Fruit fly (Drosophila melanogaster) whole organism, embryonic: ENCODE results near the gene fend.
A peak's percentile ranks its signal among the peaks of the same experiment; 100 is the strongest.

Experiments used
- Abd-B ChIP-seq: fragments of 200-800 bp; sonication (Bioruptor generic); optimal IDR thresholded peaks from 2 replicates; lab custom pipeline; 2018; ENCODE audit warnings: missing biosample characterization, mild to moderate bottlenecking, missing genetic modification characterization, moderate library complexity
- Atf6 ChIP-seq: fragments of 200-800 bp; sonication (Bioruptor generic); IDR thresholded peaks from 2 replicates; pipeline ENCODE4 v1.3.6; 2022; ENCODE audit warnings: missing biosample characterization, missing genetic modification characterization
- Blimp-1 ChIP-seq: fragments of 200-800 bp; sonication (Bioruptor generic); optimal IDR thresholded peaks from 3 replicates; lab custom pipeline; 2018; ENCODE audit warnings: missing biosample characterization, missing genetic modification characterization, mild to moderate bottlenecking, moderate library complexity, missing genetic modification reagents
- BtbVII ChIP-seq: fragments of 200-800 bp; sonication (Bioruptor generic); optimal IDR thresholded peaks from 3 replicates; lab custom pipeline; 2017; ENCODE audit warnings: missing biosample characterization, mild to moderate bottlenecking, missing genetic modification characterization
- CG10267 ChIP-seq: fragments of 200-800 bp; sonication (Bioruptor generic); optimal IDR thresholded peaks from 2 replicates; lab custom pipeline; 2018; ENCODE audit warnings: missing biosample characterization, mild to moderate bottlenecking, missing genetic modification characterization, moderate library complexity
- CG10462 ChIP-seq: fragments of 200-800 bp; sonication (Bioruptor generic); optimal IDR thresholded peaks from 2 replicates; lab custom pipeline; 2016; ENCODE audit warnings: missing biosample characterization, missing genetic modification characterization
- CG11085 ChIP-seq: fragments of 200-800 bp; sonication (Bioruptor generic); IDR thresholded peaks from 2 replicates; pipeline ENCODE4 v1.3.6; 2022; ENCODE audit warnings: missing biosample characterization, missing genetic modification characterization
- CG13296 ChIP-seq: fragments of 200-800 bp; sonication (Bioruptor generic); optimal IDR thresholded peaks from 3 replicates; lab custom pipeline; 2018; ENCODE audit warnings: missing biosample characterization, mild to moderate bottlenecking, missing genetic modification characterization
- CG13624 ChIP-seq: fragments of 200-800 bp; sonication (Bioruptor generic); optimal IDR thresholded peaks from 2 replicates; lab custom pipeline; 2016; ENCODE audit warnings: missing biosample characterization, missing genetic modification characterization
- CG1529 ChIP-seq: fragments of 200-800 bp; sonication (Bioruptor generic); optimal IDR thresholded peaks from 3 replicates; lab custom pipeline; 2018; ENCODE audit warnings: missing biosample characterization, missing genetic modification characterization
- CG15479 ChIP-seq: fragments of 200-800 bp; sonication (Bioruptor generic); optimal IDR thresholded peaks from 3 replicates; lab custom pipeline; 2019; ENCODE audit warnings: missing biosample characterization, mild to moderate bottlenecking, missing genetic modification characterization, moderate library complexity
- CG30431 ChIP-seq: fragments of 200-800 bp; sonication (Bioruptor generic); optimal IDR thresholded peaks from 2 replicates; lab custom pipeline; 2017; ENCODE audit warnings: missing biosample characterization, missing genetic modification characterization
- CG34376 ChIP-seq: fragments of 200-800 bp; sonication (Bioruptor generic); optimal IDR thresholded peaks from 2 replicates; lab custom pipeline; 2018; ENCODE audit warnings: missing biosample characterization, mild to moderate bottlenecking, missing genetic modification characterization
- CG4820 ChIP-seq: fragments of 200-800 bp; sonication (Bioruptor generic); optimal IDR thresholded peaks from 3 replicates; lab custom pipeline; 2016; ENCODE audit warnings: missing biosample characterization, missing genetic modification characterization
- CG5180 ChIP-seq: fragments of 200-800 bp; sonication (Bioruptor generic); optimal IDR thresholded peaks from 3 replicates; lab custom pipeline; 2017; ENCODE audit warnings: missing biosample characterization, missing genetic modification characterization, mild to moderate bottlenecking, moderate library complexity, missing genetic modification reagents
- CG6254 ChIP-seq: fragments of 200-800 bp; sonication (Bioruptor generic); optimal IDR thresholded peaks from 3 replicates; lab custom pipeline; 2017; ENCODE audit warnings: mild to moderate bottlenecking, missing biosample characterization, missing genetic modification reagents, missing genetic modification characterization
- CG7786 ChIP-seq: fragments of 200-800 bp; sonication (Bioruptor generic); optimal IDR thresholded peaks from 2 replicates; lab custom pipeline; 2016; ENCODE audit warnings: missing biosample characterization, missing genetic modification characterization
- CG7963 ChIP-seq: fragments of 200-800 bp; sonication (Bioruptor generic); IDR thresholded peaks from 3 replicates; pipeline ENCODE4 v1.3.6; 2022; ENCODE audit warnings: missing biosample characterization, missing genetic modification characterization; ENCODE audit not compliant: partially characterized antibody
- D19B ChIP-seq: fragments of 200-800 bp; sonication (Bioruptor generic); optimal IDR thresholded peaks from 2 replicates; lab custom pipeline; 2017; ENCODE audit warnings: missing biosample characterization, mild to moderate bottlenecking, missing genetic modification characterization
- Dek ChIP-seq: fragments of 200-800 bp; sonication (Bioruptor generic); optimal IDR thresholded peaks from 3 replicates; lab custom pipeline; 2019; ENCODE audit warnings: missing biosample characterization, mild to moderate bottlenecking, missing genetic modification characterization, moderate library complexity
- Dp ChIP-seq: fragments of 200-800 bp; sonication (Bioruptor generic); optimal IDR thresholded peaks from 2 replicates; lab custom pipeline; 2018; ENCODE audit warnings: missing biosample characterization, mild to moderate bottlenecking, missing genetic modification characterization, moderate library complexity
- Hand ChIP-seq: fragments of 200-800 bp; sonication (Bioruptor generic); optimal IDR thresholded peaks from 2 replicates; lab custom pipeline; 2017; ENCODE audit warnings: mild to moderate bottlenecking, missing biosample characterization, missing genetic modification reagents, missing genetic modification characterization
- Hey ChIP-seq: fragments of 200-800 bp; sonication (Bioruptor generic); optimal IDR thresholded peaks from 3 replicates; lab custom pipeline; 2018; ENCODE audit warnings: missing biosample characterization, mild to moderate bottlenecking, missing genetic modification characterization
- Lhr ChIP-seq: fragments of 200-800 bp; sonication (Bioruptor generic); optimal IDR thresholded peaks from 3 replicates; lab custom pipeline; 2017; ENCODE audit warnings: mild to moderate bottlenecking, missing biosample characterization, missing genetic modification reagents, missing genetic modification characterization
- Mes4 ChIP-seq: fragments of 200-800 bp; sonication (Bioruptor generic); optimal IDR thresholded peaks from 2 replicates; lab custom pipeline; 2016; ENCODE audit warnings: missing biosample characterization, missing genetic modification characterization
- Neu2 ChIP-seq: fragments of 200-800 bp; sonication (Bioruptor generic); optimal IDR thresholded peaks from 3 replicates; lab custom pipeline; 2016; ENCODE audit warnings: missing biosample characterization, missing genetic modification characterization, borderline replicate concordance
- Ptx1 ChIP-seq: fragments of 200-800 bp; sonication (Bioruptor generic); IDR thresholded peaks from 2 replicates; pipeline ENCODE4 v1.3.6; 2022; ENCODE audit warnings: missing biosample characterization, missing genetic modification characterization
- Six4 ChIP-seq: fragments of 200-800 bp; sonication (Bioruptor generic); optimal IDR thresholded peaks from 2 replicates; lab custom pipeline; 2016; ENCODE audit warnings: missing biosample characterization, missing genetic modification characterization
- Stat92E ChIP-seq, 3 experiments: fragments of >200 bp in 2 of 3; fragments of 200-800 bp in 1 of 3; sonication (Bioruptor generic) in 1 of 3; optimal IDR thresholded peaks; 2 replicates each; lab custom pipeline; 2017 to 2019; ENCODE audit warnings: missing biosample characterization in 3 of 3, missing genetic modification characterization in 3 of 3, mild to moderate bottlenecking in 1 of 3, moderate library complexity in 1 of 3
- Xrp1 ChIP-seq: fragments of 200-800 bp; sonication (Bioruptor generic); IDR thresholded peaks from 2 replicates; pipeline ENCODE4 v1.3.6; 2022; ENCODE audit warnings: missing biosample characterization, missing genetic modification characterization
- dan ChIP-seq: fragments of 200-800 bp; sonication (Bioruptor generic); IDR thresholded peaks from 2 replicates; pipeline ENCODE4 v1.3.6; 2022; ENCODE audit warnings: missing biosample characterization, missing genetic modification characterization
- ewg ChIP-seq: fragments of 200-800 bp; sonication (Bioruptor generic); optimal IDR thresholded peaks from 3 replicates; lab custom pipeline; 2017; ENCODE audit warnings: mild to moderate bottlenecking, missing biosample characterization, missing genetic modification reagents, missing genetic modification characterization
- eyg ChIP-seq: fragments of 200-800 bp; sonication (Bioruptor generic); optimal IDR thresholded peaks from 3 replicates; lab custom pipeline; 2016; ENCODE audit warnings: missing biosample characterization, missing genetic modification characterization
- fd64A ChIP-seq: fragments of 200-800 bp; sonication (Bioruptor generic); optimal IDR thresholded peaks from 3 replicates; lab custom pipeline; 2018; ENCODE audit warnings: missing biosample characterization, mild to moderate bottlenecking, missing genetic modification characterization
- gcm2 ChIP-seq: fragments of 200-800 bp; sonication (Bioruptor generic); optimal IDR thresholded peaks from 2 replicates; lab custom pipeline; 2016; ENCODE audit warnings: missing biosample characterization, missing genetic modification characterization
- klu ChIP-seq: fragments of 200-800 bp; sonication (Bioruptor generic); IDR thresholded peaks from 2 replicates; pipeline ENCODE4 v1.3.6; 2022; ENCODE audit warnings: missing biosample characterization, missing genetic modification characterization
- kni ChIP-seq: fragments of 200-800 bp; sonication (Bioruptor generic); optimal IDR thresholded peaks from 3 replicates; lab custom pipeline; 2017; ENCODE audit warnings: mild to moderate bottlenecking, missing biosample characterization, missing genetic modification reagents, missing genetic modification characterization
- lmd ChIP-seq: fragments of 200-800 bp; sonication (Bioruptor generic); IDR thresholded peaks from 2 replicates; pipeline ENCODE4 v1.3.6; 2022; ENCODE audit warnings: missing biosample characterization, missing genetic modification characterization
- pfk ChIP-seq: fragments of 200-800 bp; sonication (Bioruptor generic); optimal IDR thresholded peaks from 2 replicates; lab custom pipeline; 2018; ENCODE audit warnings: missing biosample characterization, mild to moderate bottlenecking, missing genetic modification characterization, moderate library complexity
- pita ChIP-seq: fragments of 200-800 bp; sonication (Bioruptor generic); optimal IDR thresholded peaks from 2 replicates; lab custom pipeline; 2017; ENCODE audit warnings: missing biosample characterization, mild to moderate bottlenecking, missing genetic modification characterization
- pzg ChIP-seq: fragments of 200-800 bp; sonication (Bioruptor generic); optimal IDR thresholded peaks from 3 replicates; lab custom pipeline; 2018; ENCODE audit warnings: missing biosample characterization, mild to moderate bottlenecking, missing genetic modification characterization, moderate library complexity
- run ChIP-seq: fragments of 200-800 bp; sonication (Bioruptor generic); optimal IDR thresholded peaks from 3 replicates; lab custom pipeline; 2018; ENCODE audit warnings: missing biosample characterization, mild to moderate bottlenecking, missing genetic modification characterization
- sc ChIP-seq, 3 experiments: fragments of >200 bp in 2 of 3; fragments of 200-800 bp in 1 of 3; sonication (Bioruptor generic) in 1 of 3; optimal IDR thresholded peaks; 2 replicates in 2 of 3; 3 replicates in 1 of 3; lab custom pipeline; 2017; ENCODE audit warnings: mild to moderate bottlenecking in 1 of 3, missing biosample characterization in 1 of 3, missing genetic modification characterization in 1 of 3, missing genetic modification reagents in 1 of 3
- sug ChIP-seq: fragments of 200-800 bp; optimal IDR thresholded peaks from 2 replicates; lab custom pipeline; 2019; ENCODE audit warnings: missing biosample characterization, mild to moderate bottlenecking, missing genetic modification characterization, moderate library complexity
- ttk ChIP-seq: fragments of 200-800 bp; sonication (Bioruptor generic); IDR thresholded peaks from 2 replicates; pipeline ENCODE4 v2.1.2; 2022; ENCODE audit warnings: missing biosample characterization, missing genetic modification characterization
- unc-4 ChIP-seq: fragments of 200-800 bp; sonication (Bioruptor generic); IDR thresholded peaks from 2 replicates; pipeline ENCODE4 v1.3.6; 2022; ENCODE audit warnings: missing biosample characterization, missing genetic modification characterization; ENCODE audit not compliant: partially characterized antibody
- unpg ChIP-seq: fragments of 200-800 bp; sonication (Bioruptor generic); optimal IDR thresholded peaks from 3 replicates; lab custom pipeline; 2018; ENCODE audit warnings: missing biosample characterization, mild to moderate bottlenecking, missing genetic modification characterization, moderate library complexity
- vvl ChIP-seq: fragments of 200-800 bp; sonication (Bioruptor generic); IDR thresholded peaks from 2 replicates; pipeline ENCODE4 v1.3.6; 2022; ENCODE audit warnings: missing biosample characterization, missing genetic modification characterization

Gene fend

DNA sequence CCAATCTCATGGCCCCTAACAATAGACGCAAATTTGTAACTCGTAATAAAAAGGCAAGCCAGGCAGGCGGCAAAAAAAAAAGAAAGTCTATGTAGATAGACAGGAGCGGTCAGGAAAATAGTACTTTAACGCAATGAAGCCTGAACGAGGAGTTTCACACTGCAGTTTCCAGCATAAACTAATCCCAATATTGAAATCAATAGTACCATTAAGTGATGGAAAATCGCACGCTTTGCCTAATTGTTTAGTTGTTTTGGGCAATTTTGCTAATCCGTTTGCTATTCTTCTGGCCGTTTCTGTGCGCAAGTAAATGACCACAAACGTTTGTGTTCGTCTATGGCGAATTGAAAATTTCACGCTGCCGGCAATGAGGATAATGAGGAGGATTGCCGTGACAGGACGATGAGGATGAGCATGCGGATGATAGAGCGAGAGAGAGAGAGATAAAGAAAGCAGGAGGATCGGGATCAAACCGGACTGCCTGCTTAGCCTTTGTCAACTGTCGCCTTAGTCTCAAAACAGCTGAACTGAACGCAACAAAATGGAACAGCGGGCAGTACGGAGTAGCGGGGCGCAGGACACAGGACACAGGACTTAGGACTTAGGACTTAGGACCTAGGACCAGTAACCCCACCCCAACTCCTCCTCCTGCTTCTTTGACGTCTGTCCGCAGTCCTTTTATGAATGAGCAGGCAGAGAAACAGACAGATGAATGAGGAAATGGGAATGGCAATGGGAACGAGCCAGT, 7.5 kb downstream of the fend start (continued):
- no peak for TF ChIP-seq Abd-B (GFP tag; lab: Kevin White, UChicago)
- TF ChIP-seq eyg = no peak
- TF ChIP-seq unpg (GFP tag; lab: Kevin White, UChicago) = peak; percentile 23
- TF ChIP-seq CG6254 (GFP tag; lab: Kevin White, UChicago) = no peak
- TF ChIP-seq Dp (GFP tag; lab: Kevin White, UChicago) = no peak
- TF ChIP-seq unc-4 (GFP tag; lab: Robert Waterston, UW) = no peak
- no peak for TF ChIP-seq CG1529 (GFP tag; lab: Kevin White, UChicago)
- no peak for TF ChIP-seq Stat92E (GFP tag; optimal IDR thresholded peaks at IDR 0.05; lab: Kevin White, UChicago)
- TF ChIP-seq CG13624 (GFP tag; lab: Kevin White, UChicago) = no peak
- peak; percentile 9 for TF ChIP-seq Blimp-1
- TF ChIP-seq Mes4 (GFP tag; lab: Kevin White, UChicago) = no peak
- peak; percentile 67 for TF ChIP-seq CG15479 (GFP tag; lab: Kevin White, UChicago)
- TF ChIP-seq fd64A (GFP tag; lab: Kevin White, UChicago) = no peak
- TF ChIP-seq BtbVII (GFP tag; lab: Kevin White, UChicago) = no peak
- TF ChIP-seq pita (GFP tag; lab: Kevin White, UChicago) = no peak
- TF ChIP-seq vvl (GFP tag; lab: Robert Waterston, UW) = no peak
- no peak for TF ChIP-seq CG30431 (GFP tag; lab: Kevin White, UChicago)
- TF ChIP-seq pfk (GFP tag; lab: Kevin White, UChicago) = no peak
- TF ChIP-seq gcm2 (GFP tag; lab: Kevin White, UChicago) = no peak
- no peak for TF ChIP-seq ttk (GFP tag; lab: Robert Waterston, UW)
- no peak for TF ChIP-seq CG7963 (GFP tag; lab: Robert Waterston, UW)
- peak; percentile 1 for TF ChIP-seq CG7786 (GFP tag; lab: Kevin White, UChicago)
- no peak for TF ChIP-seq CG10462 (GFP tag; lab: Kevin White, UChicago)
- TF ChIP-seq kni (GFP tag; lab: Kevin White, UChicago) = peak; percentile 60
- no peak for TF ChIP-seq dan (GFP tag; lab: Robert Waterston, UW)
- no peak for TF ChIP-seq Atf6
- no peak for TF ChIP-seq CG4820 (GFP tag; lab: Kevin White, UChicago)
- TF ChIP-seq CG5180 = no peak
- no peak for TF ChIP-seq CG13296 (GFP tag; lab: Kevin White, UChicago)
- TF ChIP-seq sug (tag; lab: Kevin White, UChicago) = no peak
- no peak for TF ChIP-seq Lhr (GFP tag; lab: Kevin White, UChicago)
- TF ChIP-seq Hey = no peak
- no peak for TF ChIP-seq Hand (GFP tag; lab: Kevin White, UChicago)
- no peak for TF ChIP-seq pzg (GFP tag; lab: Kevin White, UChicago)
- TF ChIP-seq ewg = no peak
- TF ChIP-seq run (tag; lab: Kevin White, UChicago) = no peak
- TF ChIP-seq Ptx1 (GFP tag; lab: Robert Waterston, UW) = peak; percentile 38; the same call in 1 of the 2 replicates
- TF ChIP-seq Six4 (GFP tag; lab: Kevin White, UChicago) = no peak
- no peak for TF ChIP-seq D19B (GFP tag; lab: Kevin White, UChicago)
- no peak for TF ChIP-seq CG34376 (GFP tag; lab: Kevin White, UChicago)
- no peak for TF ChIP-seq klu (GFP tag; lab: Robert Waterston, UW)
- TF ChIP-seq Dek (tag; lab: Kevin White, UChicago) = no peak
- no peak for TF ChIP-seq CG10267
- TF ChIP-seq Neu2 (GFP tag; lab: Kevin White, UChicago) = no peak
- no peak for TF ChIP-seq CG11085
- peak; percentile 52; the same call in 1 of the 2 replicates for TF ChIP-seq Xrp1 (GFP tag; lab: Robert Waterston, UW)
- no peak for TF ChIP-seq lmd (GFP tag; lab: Robert Waterston, UW)
- no peak for TF ChIP-seq sc (optimal IDR thresholded peaks at IDR 0.05; lab: Kevin White, UChicago)
- TF ChIP-seq sc (GFP tag; optimal IDR thresholded peaks at IDR 0.05; lab: Kevin White, UChicago) = no peak
